Worm (Caenorhabditis elegans): ENCODE data around the gene repo-1.

Gene repo-1

DNA sequence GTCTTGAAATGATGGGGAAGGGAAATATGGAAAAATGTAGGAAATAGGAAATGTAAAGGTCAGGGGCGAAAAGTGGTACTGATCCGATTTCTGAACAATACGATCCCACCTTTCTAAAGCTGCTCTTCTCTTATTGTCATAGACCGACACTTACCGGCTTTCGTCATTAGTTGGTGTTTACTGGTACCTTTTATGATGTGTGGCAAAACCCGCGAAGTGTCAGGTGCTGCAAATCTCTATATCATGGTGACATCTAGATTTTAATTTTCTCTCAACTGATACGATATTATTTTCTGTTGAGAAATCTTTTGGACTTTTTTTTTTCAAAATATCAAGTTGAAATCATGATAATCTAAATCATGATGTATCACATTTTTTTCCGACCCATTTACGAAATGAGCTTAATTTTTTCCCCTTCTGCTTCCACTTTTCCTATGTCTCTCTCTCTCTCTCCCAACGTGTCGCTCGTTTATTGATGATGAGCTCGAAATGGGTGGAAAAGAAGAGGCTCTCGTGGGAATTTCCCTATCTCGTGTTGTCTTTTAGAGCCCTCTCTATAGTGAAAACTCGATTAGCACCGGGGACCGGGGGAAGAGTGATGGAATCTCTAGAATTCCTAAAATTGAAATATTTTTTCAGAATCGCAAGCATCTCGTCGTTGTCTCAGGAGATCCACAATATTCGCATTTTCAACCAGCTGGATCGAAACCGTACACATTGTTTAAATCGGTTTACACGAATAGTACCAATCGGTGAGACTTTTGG is 47.2 kb downstream of the repo-1 start:
- TF ChIP-seq nhr-129 (tag; optimal IDR thresholded peaks at IDR 0.05) = peak; percentile 11
- TF ChIP-seq unc-39 (tag; optimal IDR thresholded peaks at IDR 0.05) = no peak
- TF ChIP-seq nhr-25 (tag; optimal IDR thresholded peaks at IDR 0.05) = no peak
- TF ChIP-seq Y55F3AM.14 (GFP tag; optimal IDR thresholded peaks at IDR 0.05) = no peak
- peak; percentile 59 for TF ChIP-seq snpc-4 (tag; optimal IDR thresholded peaks at IDR 0.05)
- TF ChIP-seq ceh-16 (tag; optimal IDR thresholded peaks at IDR 0.05) = no peak

DNA sequence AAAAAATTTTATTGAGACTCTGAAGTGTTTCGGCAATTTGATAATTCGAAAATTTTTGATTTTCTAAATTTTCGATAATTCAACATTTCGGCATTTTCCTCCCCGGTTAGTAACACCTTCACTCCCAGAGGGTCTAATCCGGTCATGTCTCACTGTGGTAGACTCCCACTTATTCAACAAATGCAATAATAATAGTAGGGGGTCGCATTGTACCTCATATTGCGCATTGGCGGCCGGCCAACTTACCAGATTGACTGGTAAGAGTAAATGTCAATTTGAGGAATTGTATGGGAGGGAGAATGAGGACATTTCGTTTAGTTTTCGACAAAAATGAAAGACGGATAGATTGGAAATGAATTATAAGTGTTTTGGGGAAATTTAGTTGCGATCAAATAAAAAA is 49.5 kb downstream of the repo-1 start:
- TF ChIP-seq nhr-129 (tag; optimal IDR thresholded peaks at IDR 0.05) = peak; percentile 13
- TF ChIP-seq C34F6.9 (tag; optimal IDR thresholded peaks at IDR 0.05) = no peak
